Fruit fly (Drosophila melanogaster): ENCODE measurements around the gene CG6168.

DNA sequence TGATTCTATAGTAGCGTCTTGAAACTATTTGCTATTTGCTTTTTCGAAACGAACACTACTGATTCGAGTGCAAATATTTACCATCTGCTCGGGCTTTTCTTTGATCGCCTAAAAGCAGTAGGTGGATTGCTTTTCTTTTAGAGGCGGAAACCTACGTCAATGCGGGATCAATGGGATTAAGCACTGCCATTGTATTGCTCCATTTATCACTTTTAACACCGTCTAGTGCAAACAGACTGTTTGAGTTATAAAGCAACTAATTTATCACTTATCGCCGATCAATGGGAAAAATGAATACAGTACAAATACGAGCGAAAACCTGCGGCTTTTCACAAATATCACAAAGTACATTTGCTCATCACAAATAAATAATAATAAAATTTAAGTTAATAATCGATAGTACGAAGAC lies 34.9 kb downstream of the CG6168 start:
- TF ChIP-seq CG34406 (GFP tag; optimal IDR thresholded peaks at IDR 0.05) = no peak
- TF ChIP-seq CG6808 (GFP tag; optimal IDR thresholded peaks at IDR 0.05) = no peak
- TF ChIP-seq Hr39 (GFP tag; optimal IDR thresholded peaks at IDR 0.05) = no peak
- no peak for TF ChIP-seq CG10669 (GFP tag; optimal IDR thresholded peaks at IDR 0.05)
- no peak for TF ChIP-seq dac (GFP tag; optimal IDR thresholded peaks at IDR 0.05)
- no peak for TF ChIP-seq Sox102F (GFP tag; optimal IDR thresholded peaks at IDR 0.05)
- no peak for TF ChIP-seq Blimp-1 (GFP tag; optimal IDR thresholded peaks at IDR 0.05)
- TF ChIP-seq CG8319 (GFP tag; optimal IDR thresholded peaks at IDR 0.05) = no peak
